Worm (Caenorhabditis elegans) whole organism, L4 larva: ENCODE results near the gene H03G16.6.

ENCODE experiments used
- D1046.2 ChIP-seq: fragments of 200-800 bp; sonication (Bioruptor generic); IDR thresholded peaks from 2 replicates; pipeline ENCODE4 v1.3.6; 2022; ENCODE audit warnings: missing genetic modification characterization, missing compliant biosample characterization
- F26F4.8 ChIP-seq: fragments of 200-800 bp; sonication (Bioruptor generic); conservative IDR thresholded peaks from 2 replicates; pipeline ENCODE4 v1.3.6; 2022; ENCODE audit warnings: missing genetic modification characterization, missing compliant biosample characterization
- F49E8.2 ChIP-seq: sonication (generic microtip); optimal IDR thresholded peaks from 2 replicates; lab custom pipeline; 2016; ENCODE audit warnings: missing compliant biosample characterization, mild to moderate bottlenecking, missing genetic modification characterization, borderline replicate concordance
- Y48G9A.11 ChIP-seq: fragments of 200-800 bp; sonication (Bioruptor generic); IDR thresholded peaks from 2 replicates; pipeline ENCODE4 v1.3.6; 2022; ENCODE audit warnings: missing genetic modification reagents, missing genetic modification characterization, missing compliant biosample characterization
- Y5F2A.4 ChIP-seq: fragments of 200-800 bp; sonication (Bioruptor generic); optimal IDR thresholded peaks from 2 replicates; lab custom pipeline; 2018; ENCODE audit warnings: mild to moderate bottlenecking, missing genetic modification characterization, missing compliant biosample characterization
- aha-1 ChIP-seq: fragments of 150-350 bp; peaks from one replicate; lab custom pipeline; 2014; ENCODE audit warnings: missing biosample characterization, missing genetic modification characterization
- arid-1 ChIP-seq: fragments of 200-800 bp; sonication (Bioruptor generic); conservative IDR thresholded peaks from 2 replicates; pipeline ENCODE4 v1.3.6; 2022; ENCODE audit warnings: missing genetic modification reagents, missing genetic modification characterization, missing compliant biosample characterization
- ceh-20 ChIP-seq: fragments of 200-800 bp; sonication (Bioruptor generic); IDR thresholded peaks from 2 replicates; pipeline ENCODE4 v1.3.6; 2022; ENCODE audit warnings: missing genetic modification reagents, missing genetic modification characterization, missing compliant biosample characterization
- ceh-32 ChIP-seq: sonication (generic microtip); optimal IDR thresholded peaks from 2 replicates; lab custom pipeline; 2016; ENCODE audit warnings: mild to moderate bottlenecking, missing genetic modification characterization, missing compliant biosample characterization; ENCODE audit not compliant: poor library complexity
- ceh-62 ChIP-seq: sonication (generic microtip); optimal IDR thresholded peaks from 2 replicates; lab custom pipeline; 2017; ENCODE audit warnings: missing biosample characterization, missing genetic modification characterization
- ces-1 ChIP-seq: fragments of 150-350 bp; sonication (generic microtip); optimal IDR thresholded peaks from 4 replicates; lab custom pipeline; 2014; ENCODE audit warnings: missing biosample characterization, missing genetic modification reagents, missing genetic modification characterization
- cey-2 ChIP-seq: sonication (generic microtip); optimal IDR thresholded peaks from 3 replicates; lab custom pipeline; 2017; ENCODE audit warnings: missing genetic modification characterization, mild to moderate bottlenecking, missing compliant biosample characterization, antibody characterized with exemption, borderline replicate concordance; ENCODE audit not compliant: insufficient read depth
- dpl-1 ChIP-seq: fragments of 150-350 bp; optimal IDR thresholded peaks from 2 replicates; lab custom pipeline; 2014; ENCODE audit warnings: missing biosample characterization, missing genetic modification reagents, missing genetic modification characterization
- duxl-1 ChIP-seq: sonication (generic microtip); optimal IDR thresholded peaks from 2 replicates; lab custom pipeline; 2016; ENCODE audit warnings: mild to moderate bottlenecking, missing genetic modification characterization, moderate library complexity, missing compliant biosample characterization; ENCODE audit not compliant: poor library complexity
- egl-27 ChIP-seq: sonication (generic microtip); optimal IDR thresholded peaks from 3 replicates; lab custom pipeline; 2017; ENCODE audit warnings: missing biosample characterization, missing genetic modification reagents, missing genetic modification characterization
- fkh-10 ChIP-seq: fragments of 150-350 bp; optimal IDR thresholded peaks from 2 replicates; lab custom pipeline; 2014; ENCODE audit warnings: missing biosample characterization, missing genetic modification reagents, missing genetic modification characterization
- gei-8 ChIP-seq: fragments of 200-800 bp; sonication (Bioruptor generic); optimal IDR thresholded peaks from 2 replicates; lab custom pipeline; 2018; ENCODE audit warnings: mild to moderate bottlenecking, missing genetic modification characterization, missing compliant biosample characterization
- hif-1 ChIP-seq, 2 experiments: sonication (generic microtip); optimal IDR thresholded peaks; 2 replicates each; lab custom pipeline; 2016 to 2017; ENCODE audit warnings: missing compliant biosample characterization in 2 of 2, missing genetic modification characterization in 2 of 2, missing genetic modification reagents in 2 of 2, missing genotype in 2 of 2, mild to moderate bottlenecking in 1 of 2
- hlh-11 ChIP-seq: fragments of 200-800 bp; sonication (Bioruptor generic); optimal IDR thresholded peaks from 2 replicates; lab custom pipeline; 2018; ENCODE audit warnings: mild to moderate bottlenecking, missing genetic modification characterization, missing compliant biosample characterization
- hlh-30 ChIP-seq: sonication (generic microtip); optimal IDR thresholded peaks from 2 replicates; lab custom pipeline; 2017; ENCODE audit warnings: antibody characterized with exemption, mild to moderate bottlenecking, missing genetic modification characterization, missing compliant biosample characterization; ENCODE audit not compliant: insufficient read depth
- hmg-1.1 ChIP-seq: fragments of 200-800 bp; sonication (Bioruptor generic); IDR thresholded peaks from 2 replicates; pipeline ENCODE4 v1.3.6; 2022; ENCODE audit warnings: missing genetic modification reagents, missing genetic modification characterization, missing compliant biosample characterization
- lin-1 ChIP-seq: fragments of 200-800 bp; sonication (Bioruptor generic); IDR thresholded peaks from 2 replicates; pipeline ENCODE4 v1.3.6; 2022; ENCODE audit warnings: missing genetic modification reagents, missing genetic modification characterization, missing compliant biosample characterization
- lin-13 ChIP-seq: fragments of 150-350 bp; optimal IDR thresholded peaks from 2 replicates; lab custom pipeline; 2014; ENCODE audit warnings: missing biosample characterization, missing genetic modification reagents, missing genetic modification characterization
- lin-39 ChIP-seq: fragments of 150-350 bp; optimal IDR thresholded peaks from 2 replicates; lab custom pipeline; 2014; ENCODE audit warnings: missing biosample characterization, missing genetic modification reagents, missing genetic modification characterization
- lsy-2 ChIP-seq, 2 experiments: fragments of 150-350 bp in 1 of 2; sonication (generic microtip) in 1 of 2; optimal IDR thresholded peaks; 2 replicates each; lab custom pipeline; 2014 to 2017; ENCODE audit warnings: missing biosample characterization in 2 of 2, missing genetic modification characterization in 2 of 2
- madf-5 ChIP-seq, 2 experiments: fragments of 200-800 bp; sonication (Bioruptor generic); IDR thresholded peaks; 2 replicates each; pipeline ENCODE4 v1.3.6; 2022; ENCODE audit warnings: missing compliant biosample characterization in 2 of 2, missing genetic modification characterization in 2 of 2
- madf-9 ChIP-seq: fragments of 200-800 bp; sonication (Bioruptor generic); conservative IDR thresholded peaks from 2 replicates; pipeline ENCODE4 v1.3.6; 2022; ENCODE audit warnings: missing genetic modification reagents, missing genetic modification characterization, missing compliant biosample characterization
- mdl-1 ChIP-seq, 2 experiments: fragments of 150-350 bp in 1 of 2; sonication (generic microtip) in 1 of 2; optimal IDR thresholded peaks; 2 replicates each; lab custom pipeline; 2014 to 2017; ENCODE audit warnings: missing biosample characterization in 2 of 2, missing genetic modification characterization in 2 of 2
- mep-1 ChIP-seq: fragments of 150-350 bp; sonication (generic microtip); optimal IDR thresholded peaks from 3 replicates; lab custom pipeline; 2014; ENCODE audit warnings: missing biosample characterization, missing genetic modification characterization
- mes-2 ChIP-seq: sonication (generic microtip); optimal IDR thresholded peaks from 2 replicates; lab custom pipeline; 2016; ENCODE audit warnings: missing genotype, mild to moderate bottlenecking, missing genetic modification characterization, missing compliant biosample characterization; ENCODE audit not compliant: poor library complexity, severe bottlenecking
- mxl-3 ChIP-seq: fragments of 200-800 bp; sonication (Bioruptor generic); optimal IDR thresholded peaks from 2 replicates; lab custom pipeline; 2018; ENCODE audit warnings: mild to moderate bottlenecking, missing genetic modification characterization, missing compliant biosample characterization
- nhr-10 ChIP-seq: fragments of 150-350 bp; optimal IDR thresholded peaks from 2 replicates; lab custom pipeline; 2014; ENCODE audit warnings: missing biosample characterization, missing genetic modification characterization
- nhr-102 ChIP-seq: sonication (generic microtip); optimal IDR thresholded peaks from 2 replicates; lab custom pipeline; 2016; ENCODE audit warnings: mild to moderate bottlenecking, missing genetic modification characterization, moderate library complexity, missing compliant biosample characterization
- nhr-237 ChIP-seq: sonication (generic microtip); optimal IDR thresholded peaks from 2 replicates; lab custom pipeline; 2017; ENCODE audit warnings: missing biosample characterization, missing genetic modification characterization
- nhr-42 ChIP-seq: fragments of 200-800 bp; sonication (Bioruptor generic); IDR thresholded peaks from 2 replicates; pipeline ENCODE4 v1.3.6; 2022; ENCODE audit warnings: missing genetic modification characterization, missing compliant biosample characterization
- pha-4 ChIP-seq, 2 experiments: fragments of 150-350 bp in 1 of 2; fragments of 200-800 bp in 1 of 2; sonication (Bioruptor generic) in 1 of 2; IDR thresholded peaks in 1 of 2; optimal IDR thresholded peaks in 1 of 2; 2 replicates each; pipeline versions ENCODE4 v1.3.6 to Lab custom; 2014 to 2022; ENCODE audit warnings: missing genetic modification characterization in 2 of 2, missing genetic modification reagents in 2 of 2, missing biosample characterization in 1 of 2, missing compliant biosample characterization in 1 of 2
- php-3 ChIP-seq: fragments of 200-800 bp; sonication (Bioruptor generic); IDR thresholded peaks from 2 replicates; pipeline ENCODE4 v1.3.6; 2022; ENCODE audit warnings: missing genetic modification reagents, missing genetic modification characterization, missing compliant biosample characterization
- pqm-1 ChIP-seq: sonication (generic microtip); optimal IDR thresholded peaks from 2 replicates; lab custom pipeline; 2017; ENCODE audit warnings: missing biosample characterization, missing genetic modification characterization
- rbr-2 ChIP-seq: sonication (generic microtip); optimal IDR thresholded peaks from 2 replicates; lab custom pipeline; 2016; ENCODE audit warnings: missing genotype, missing genetic modification characterization, missing compliant biosample characterization
- saeg-2 ChIP-seq: fragments of 200-800 bp; sonication (Bioruptor generic); IDR thresholded peaks from 2 replicates; pipeline ENCODE4 v1.3.6; 2022; ENCODE audit warnings: missing genetic modification reagents, missing genetic modification characterization, missing compliant biosample characterization
- set-16 ChIP-seq: fragments of 200-800 bp; sonication (Bioruptor generic); IDR thresholded peaks from 2 replicates; pipeline ENCODE4 v1.3.6; 2022; ENCODE audit warnings: missing genetic modification reagents, missing genetic modification characterization, missing compliant biosample characterization
- skn-1 ChIP-seq: fragments of 150-350 bp; optimal IDR thresholded peaks from 2 replicates; lab custom pipeline; 2014; ENCODE audit warnings: missing biosample characterization, missing genetic modification characterization
- tag-97 ChIP-seq: fragments of 200-800 bp; sonication (Bioruptor generic); IDR thresholded peaks from 2 replicates; pipeline ENCODE4 v1.3.6; 2022; ENCODE audit warnings: missing genetic modification characterization, missing compliant biosample characterization
- unc-62 ChIP-seq, 3 experiments: fragments of 150-350 bp in 1 of 3; sonication (generic microtip); optimal IDR thresholded peaks in 2 of 3; peaks in 1 of 3; 1 replicate in 1 of 3; 2 replicates in 2 of 3; lab custom pipeline; 2014 to 2017; ENCODE audit warnings: missing biosample characterization in 3 of 3, missing genetic modification characterization in 3 of 3, missing genetic modification reagents in 3 of 3, missing genotype in 1 of 3
- ztf-11 ChIP-seq: fragments of 150-350 bp; optimal IDR thresholded peaks from 2 replicates; lab custom pipeline; 2014; ENCODE audit warnings: missing biosample characterization, missing genetic modification characterization

The H03G16.6 gene

DNA sequence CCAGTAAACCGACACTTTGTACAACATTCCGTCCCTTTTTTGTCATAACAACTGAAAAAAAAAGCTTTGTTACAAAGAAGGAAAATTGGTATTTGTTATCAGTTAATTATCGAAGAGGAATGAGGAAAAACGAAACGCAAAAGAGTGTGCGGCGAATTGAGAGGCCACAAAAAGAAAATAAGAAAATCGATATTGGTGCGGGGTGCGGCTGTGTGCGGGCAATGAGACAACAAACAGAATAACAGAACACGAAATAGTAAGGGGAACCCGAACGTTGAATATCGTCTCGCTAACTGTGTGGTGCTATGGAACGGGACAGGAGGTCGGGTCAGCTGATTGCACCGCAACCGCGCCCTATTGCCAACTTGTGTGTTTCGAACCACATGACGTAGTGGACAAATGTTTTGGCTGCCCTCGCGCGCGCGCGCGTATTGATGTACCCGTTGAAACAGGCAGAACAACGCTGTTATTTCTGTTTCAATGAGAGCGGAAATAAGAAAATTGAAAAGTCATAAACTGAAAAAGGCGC, 11.9 kb upstream of the H03G16.6 start, which contains the start of gene C18B12.4 (continued):
- TF ChIP-seq F26F4.8 (no peak), lsy-2 (tag; optimal IDR thresholded peaks at IDR 0.05; lab: Kevin White, UChicago) (peak; percentile 60 to 80), tag-97 (no peak), ceh-32 (no peak), cey-2 (no peak), mxl-3 (peak; percentile 92), duxl-1 (tag; lab: Kevin White, UChicago) (peak; percentile 41), hif-1 (tag; optimal IDR thresholded peaks at IDR 0.05; lab: Kevin White, UChicago) (peak in 1 of 2 experiments; percentile 82), hlh-30 (peak; percentile 100), unc-62 (GFP tag; optimal IDR thresholded peaks at IDR 0.05 in 1 of 2; lab: Kevin White, UChicago) (peak in 1 of 2 experiments; percentile 98), unc-62 (tag; optimal IDR thresholded peaks at IDR 0.05; lab: Kevin White, UChicago) (no peak), nhr-42 (GFP tag; lab: Robert Waterston, UW) (peak; percentile 90), ces-1 (GFP tag; lab: Kevin White, UChicago) (no peak), ceh-20 (peak; percentile 84), pha-4 (GFP tag; IDR thresholded peaks at IDR 0.05; lab: Robert Waterston, UW) (peak; percentile 40), pha-4 (tag; optimal IDR thresholded peaks at IDR 0.05; lab: Kevin White, UChicago) (peak; percentile 3), aha-1 (tag; lab: Kevin White, UChicago) (peak; percentile 99), Y48G9A.11 (GFP tag; lab: Robert Waterston, UW) (no peak), madf-9 (GFP tag; lab: Robert Waterston, UW) (peak; percentile 77; the same call in 1 of the 2 replicates), D1046.2 (GFP tag; lab: Robert Waterston, UW) (no peak), lin-13 (GFP tag; lab: Kevin White, UChicago) (peak; percentile 93), lin-39 (tag; lab: Kevin White, UChicago) (no peak), egl-27 (tag; lab: Kevin White, UChicago) (no peak), mep-1 (tag; lab: Kevin White, UChicago) (peak; percentile 93), F49E8.2 (tag; lab: Kevin White, UChicago) (no peak), Y5F2A.4 (GFP tag; lab: Kevin White, UChicago) (no peak), saeg-2 (GFP tag; lab: Robert Waterston, UW) (no peak), mes-2 (tag; lab: Kevin White, UChicago) (peak; percentile 72), lin-1 (peak; percentile 73; the same call in 1 of the 2 replicates), gei-8 (GFP tag; lab: Kevin White, UChicago) (no peak), rbr-2 (tag; lab: Kevin White, UChicago) (peak; percentile 84), arid-1 (peak; percentile 64; the same call in 1 of the 2 replicates), skn-1 (no peak), nhr-237 (tag; lab: Kevin White, UChicago) (no peak), hmg-1.1 (GFP tag; lab: Robert Waterston, UW) (peak; percentile 94), php-3 (GFP tag; lab: Robert Waterston, UW) (peak; percentile 55; the same call in 1 of the 2 replicates), nhr-10 (no peak), madf-5 (GFP tag; IDR thresholded peaks at IDR 0.05; lab: Robert Waterston, UW) (no peak), dpl-1 (GFP tag; lab: Kevin White, UChicago) (peak; percentile 69), fkh-10 (peak; percentile 59), nhr-102 (tag; lab: Kevin White, UChicago) (peak; percentile 59), mdl-1 (tag; optimal IDR thresholded peaks at IDR 0.05; lab: Kevin White, UChicago) (peak; percentile 67 to 92), set-16 (GFP tag; lab: Robert Waterston, UW) (peak; percentile 88), pqm-1 (peak; percentile 54), ceh-62 (no peak), hlh-11 (tag; lab: Kevin White, UChicago) (peak; percentile 98), ztf-11 (tag; lab: Kevin White, UChicago) (no peak)
